Fruit fly (Drosophila melanogaster) whole organism, embryonic: ENCODE data around the gene Gale.

ENCODE experiments used
- BEAF-32 ChIP-seq: fragments of 200-800 bp; sonication (Bioruptor generic); optimal IDR thresholded peaks from 3 replicates; lab custom pipeline; 2017; ENCODE audit warnings: missing biosample characterization, missing genetic modification characterization, mild to moderate bottlenecking, moderate library complexity, missing genetic modification reagents
- Bgb ChIP-seq: fragments of 200-800 bp; sonication (Bioruptor generic); IDR thresholded peaks from 2 replicates; pipeline ENCODE4 v1.3.6; 2022; ENCODE audit warnings: missing biosample characterization, missing genetic modification characterization; ENCODE audit not compliant: partially characterized antibody
- CG10321 ChIP-seq: fragments of 200-800 bp; sonication (Bioruptor generic); IDR thresholded peaks from 2 replicates; pipeline ENCODE4 v1.3.6; 2022; ENCODE audit warnings: missing biosample characterization, missing genetic modification characterization
- CG11085 ChIP-seq: fragments of 200-800 bp; sonication (Bioruptor generic); IDR thresholded peaks from 2 replicates; pipeline ENCODE4 v1.3.6; 2022; ENCODE audit warnings: missing biosample characterization, missing genetic modification characterization
- CG12744 ChIP-seq: fragments of 200-800 bp; sonication (Bioruptor generic); optimal IDR thresholded peaks from 2 replicates; lab custom pipeline; 2016; ENCODE audit warnings: missing biosample characterization, missing genetic modification characterization
- CG14050 ChIP-seq: fragments of 200-800 bp; sonication (Bioruptor generic); IDR thresholded peaks from 3 replicates; pipeline ENCODE4 v1.3.6; 2022; ENCODE audit warnings: missing biosample characterization, missing genetic modification characterization
- CG14441 ChIP-seq: fragments of 200-800 bp; sonication (Bioruptor generic); IDR thresholded peaks from 2 replicates; pipeline ENCODE4 v1.3.6; 2022; ENCODE audit warnings: missing biosample characterization, missing genetic modification characterization
- CG16779 ChIP-seq: fragments of 200-800 bp; sonication (Bioruptor generic); IDR thresholded peaks from 2 replicates; pipeline ENCODE4 v1.3.6; 2022; ENCODE audit warnings: missing biosample characterization, missing genetic modification characterization
- CG18619 ChIP-seq: fragments of 200-800 bp; sonication (Bioruptor generic); optimal IDR thresholded peaks from 3 replicates; lab custom pipeline; 2017; ENCODE audit warnings: missing biosample characterization, mild to moderate bottlenecking, missing genetic modification characterization
- CG2875 ChIP-seq: fragments of 200-800 bp; sonication (Bioruptor generic); optimal IDR thresholded peaks from 2 replicates; lab custom pipeline; 2017; ENCODE audit warnings: missing biosample characterization, mild to moderate bottlenecking, missing genetic modification characterization, missing genetic modification reagents
- CG30403 ChIP-seq: fragments of 200-800 bp; sonication (Bioruptor generic); optimal IDR thresholded peaks from 3 replicates; lab custom pipeline; 2016; ENCODE audit warnings: missing biosample characterization, missing genetic modification characterization
- CG32767 ChIP-seq: fragments of 200-800 bp; sonication (Bioruptor generic); IDR thresholded peaks from 2 replicates; pipeline ENCODE4 v1.3.6; 2022; ENCODE audit warnings: missing biosample characterization, missing genetic modification characterization
- CG34422 ChIP-seq: fragments of 200-800 bp; sonication (Bioruptor generic); IDR thresholded peaks from 3 replicates; pipeline ENCODE4 v1.3.6; 2022; ENCODE audit warnings: missing biosample characterization, missing genetic modification characterization
- CG4328 ChIP-seq: fragments of 200-800 bp; sonication (Bioruptor generic); optimal IDR thresholded peaks from 3 replicates; lab custom pipeline; 2017; ENCODE audit warnings: missing biosample characterization, missing genetic modification reagents, missing genetic modification characterization
- CG4360 ChIP-seq: fragments of 200-800 bp; sonication (Bioruptor generic); IDR thresholded peaks from 2 replicates; pipeline ENCODE4 v1.3.6; 2022; ENCODE audit warnings: missing biosample characterization, missing genetic modification characterization
- CG5245 ChIP-seq: fragments of 200-800 bp; sonication (Bioruptor generic); optimal IDR thresholded peaks from 3 replicates; lab custom pipeline; 2016; ENCODE audit warnings: missing biosample characterization, missing genetic modification characterization
- CG6254 ChIP-seq: fragments of 200-800 bp; sonication (Bioruptor generic); optimal IDR thresholded peaks from 3 replicates; lab custom pipeline; 2017; ENCODE audit warnings: mild to moderate bottlenecking, missing biosample characterization, missing genetic modification reagents, missing genetic modification characterization
- CG6854 ChIP-seq: fragments of 200-800 bp; sonication (Bioruptor generic); optimal IDR thresholded peaks from 3 replicates; lab custom pipeline; 2017; ENCODE audit warnings: missing biosample characterization, mild to moderate bottlenecking, missing genetic modification characterization
- CG7271 ChIP-seq: fragments of 200-800 bp; sonication (Bioruptor generic); optimal IDR thresholded peaks from 2 replicates; lab custom pipeline; 2018; ENCODE audit warnings: missing biosample characterization, mild to moderate bottlenecking, missing genetic modification characterization, moderate library complexity
- CG7745 ChIP-seq: fragments of 200-800 bp; sonication (Bioruptor generic); optimal IDR thresholded peaks from 2 replicates; lab custom pipeline; 2018; ENCODE audit warnings: missing biosample characterization, mild to moderate bottlenecking, missing genetic modification characterization, moderate library complexity
- CG7786 ChIP-seq: fragments of 200-800 bp; sonication (Bioruptor generic); optimal IDR thresholded peaks from 2 replicates; lab custom pipeline; 2016; ENCODE audit warnings: missing biosample characterization, missing genetic modification characterization
- CG9437 ChIP-seq: fragments of 200-800 bp; sonication (Bioruptor generic); optimal IDR thresholded peaks from 2 replicates; lab custom pipeline; 2018; ENCODE audit warnings: missing biosample characterization, mild to moderate bottlenecking, missing genetic modification characterization
- CHES-1-like ChIP-seq: fragments of 200-800 bp; sonication (Bioruptor generic); optimal IDR thresholded peaks from 2 replicates; lab custom pipeline; 2016; ENCODE audit warnings: missing biosample characterization, missing genetic modification characterization
- Camta ChIP-seq: fragments of 200-800 bp; sonication (Bioruptor generic); optimal IDR thresholded peaks from 2 replicates; lab custom pipeline; 2016; ENCODE audit warnings: missing biosample characterization, missing genetic modification characterization
- CkIIα-i1 ChIP-seq: fragments of 200-800 bp; sonication (Bioruptor generic); IDR thresholded peaks from 2 replicates; pipeline ENCODE4 v1.3.6; 2022; ENCODE audit warnings: missing biosample characterization, missing genetic modification characterization
- E2f2 ChIP-seq: fragments of 200-800 bp; sonication (Bioruptor generic); IDR thresholded peaks from 2 replicates; pipeline ENCODE4 v1.3.6; 2022; ENCODE audit warnings: missing biosample characterization, missing genetic modification characterization
- Max ChIP-seq: fragments of 200-800 bp; sonication (Bioruptor generic); optimal IDR thresholded peaks from 2 replicates; lab custom pipeline; 2016; ENCODE audit warnings: missing biosample characterization, mild to moderate bottlenecking, missing genetic modification characterization
- Rfx ChIP-seq: fragments of 200-800 bp; sonication (Bioruptor generic); IDR thresholded peaks from 2 replicates; pipeline ENCODE4 v1.3.6; 2022; ENCODE audit warnings: missing biosample characterization, missing genetic modification characterization
- Scr ChIP-seq: fragments of 200-800 bp; sonication (Bioruptor generic); IDR thresholded peaks from 2 replicates; pipeline ENCODE4 v1.3.6; 2022; ENCODE audit warnings: missing biosample characterization, missing genetic modification characterization; ENCODE audit not compliant: partially characterized antibody
- Sry-β ChIP-seq: fragments of 200-800 bp; sonication (Bioruptor generic); optimal IDR thresholded peaks from 2 replicates; lab custom pipeline; 2018; ENCODE audit warnings: missing biosample characterization, mild to moderate bottlenecking, missing genetic modification characterization, moderate library complexity
- Tbp ChIP-seq: fragments of >200 bp; optimal IDR thresholded peaks from 2 replicates; lab custom pipeline; 2018; ENCODE audit warnings: missing biosample characterization, missing genetic modification characterization
- ato ChIP-seq: fragments of 200-800 bp; sonication (Bioruptor generic); IDR thresholded peaks from 2 replicates; pipeline ENCODE4 v1.3.6; 2022; ENCODE audit warnings: missing biosample characterization, missing genetic modification characterization; ENCODE audit not compliant: partially characterized antibody
- br ChIP-seq: fragments of >200 bp; optimal IDR thresholded peaks from 2 replicates; lab custom pipeline; 2017
- cato ChIP-seq: fragments of 200-800 bp; sonication (Bioruptor generic); optimal IDR thresholded peaks from 2 replicates; lab custom pipeline; 2016; ENCODE audit warnings: missing biosample characterization, missing genetic modification characterization, borderline replicate concordance
- cg ChIP-seq: fragments of 200-800 bp; sonication (Bioruptor generic); optimal IDR thresholded peaks from 3 replicates; lab custom pipeline; 2019; ENCODE audit warnings: missing biosample characterization, mild to moderate bottlenecking, missing genetic modification characterization, moderate library complexity
- corto ChIP-seq: fragments of 200-800 bp; sonication (Bioruptor generic); optimal IDR thresholded peaks from 2 replicates; lab custom pipeline; 2016; ENCODE audit warnings: missing biosample characterization, mild to moderate bottlenecking, missing genetic modification characterization, moderate library complexity
- da ChIP-seq: fragments of 200-800 bp; sonication (Bioruptor generic); optimal IDR thresholded peaks from 2 replicates; lab custom pipeline; 2016; ENCODE audit warnings: missing biosample characterization, missing genetic modification characterization
- emc ChIP-seq: fragments of 200-800 bp; sonication (Bioruptor generic); optimal IDR thresholded peaks from 2 replicates; lab custom pipeline; 2016; ENCODE audit warnings: missing biosample characterization, missing genetic modification characterization
- gcm ChIP-seq: fragments of 200-800 bp; sonication (Bioruptor generic); optimal IDR thresholded peaks from 2 replicates; lab custom pipeline; 2019; ENCODE audit warnings: missing biosample characterization, mild to moderate bottlenecking, missing genetic modification characterization, moderate library complexity
- h ChIP-seq: fragments of >200 bp; optimal IDR thresholded peaks from 2 replicates; lab custom pipeline; 2017
- inv ChIP-seq: fragments of 200-800 bp; sonication (Bioruptor generic); IDR thresholded peaks from 2 replicates; pipeline ENCODE4 v1.3.6; 2022; ENCODE audit warnings: missing biosample characterization, missing genetic modification characterization; ENCODE audit not compliant: partially characterized antibody
- onecut ChIP-seq: fragments of 200-800 bp; sonication (Bioruptor generic); IDR thresholded peaks from 2 replicates; pipeline ENCODE4 v1.3.6; 2022; ENCODE audit warnings: missing biosample characterization, missing genetic modification characterization
- p53 ChIP-seq: fragments of 200-800 bp; sonication (Bioruptor generic); optimal IDR thresholded peaks from 2 replicates; lab custom pipeline; 2016; ENCODE audit warnings: missing biosample characterization, missing genetic modification characterization
- pb ChIP-seq: fragments of 200-800 bp; sonication (Bioruptor generic); optimal IDR thresholded peaks from 3 replicates; lab custom pipeline; 2016; ENCODE audit warnings: missing biosample characterization, missing genetic modification characterization
- pros ChIP-seq: fragments of 200-800 bp; sonication (Bioruptor generic); optimal IDR thresholded peaks from 3 replicates; lab custom pipeline; 2019; ENCODE audit warnings: missing biosample characterization, mild to moderate bottlenecking, missing genetic modification characterization, moderate library complexity
- sc ChIP-seq, 3 experiments: fragments of >200 bp in 2 of 3; fragments of 200-800 bp in 1 of 3; sonication (Bioruptor generic) in 1 of 3; optimal IDR thresholded peaks; 2 replicates in 2 of 3; 3 replicates in 1 of 3; lab custom pipeline; 2017; ENCODE audit warnings: mild to moderate bottlenecking in 1 of 3, missing biosample characterization in 1 of 3, missing genetic modification characterization in 1 of 3, missing genetic modification reagents in 1 of 3
- scrt ChIP-seq: fragments of 200-800 bp; sonication (Bioruptor generic); optimal IDR thresholded peaks from 2 replicates; lab custom pipeline; 2018; ENCODE audit warnings: missing biosample characterization, mild to moderate bottlenecking, missing genetic modification characterization, moderate library complexity
- toy ChIP-seq: fragments of 200-800 bp; sonication (Bioruptor generic); IDR thresholded peaks from 2 replicates; pipeline ENCODE4 v1.3.6; 2022; ENCODE audit warnings: missing biosample characterization, missing genetic modification characterization
- tx ChIP-seq: fragments of 200-800 bp; sonication (Bioruptor generic); optimal IDR thresholded peaks from 2 replicates; lab custom pipeline; 2016; ENCODE audit warnings: missing biosample characterization, missing genetic modification characterization

Gale gene

DNA sequence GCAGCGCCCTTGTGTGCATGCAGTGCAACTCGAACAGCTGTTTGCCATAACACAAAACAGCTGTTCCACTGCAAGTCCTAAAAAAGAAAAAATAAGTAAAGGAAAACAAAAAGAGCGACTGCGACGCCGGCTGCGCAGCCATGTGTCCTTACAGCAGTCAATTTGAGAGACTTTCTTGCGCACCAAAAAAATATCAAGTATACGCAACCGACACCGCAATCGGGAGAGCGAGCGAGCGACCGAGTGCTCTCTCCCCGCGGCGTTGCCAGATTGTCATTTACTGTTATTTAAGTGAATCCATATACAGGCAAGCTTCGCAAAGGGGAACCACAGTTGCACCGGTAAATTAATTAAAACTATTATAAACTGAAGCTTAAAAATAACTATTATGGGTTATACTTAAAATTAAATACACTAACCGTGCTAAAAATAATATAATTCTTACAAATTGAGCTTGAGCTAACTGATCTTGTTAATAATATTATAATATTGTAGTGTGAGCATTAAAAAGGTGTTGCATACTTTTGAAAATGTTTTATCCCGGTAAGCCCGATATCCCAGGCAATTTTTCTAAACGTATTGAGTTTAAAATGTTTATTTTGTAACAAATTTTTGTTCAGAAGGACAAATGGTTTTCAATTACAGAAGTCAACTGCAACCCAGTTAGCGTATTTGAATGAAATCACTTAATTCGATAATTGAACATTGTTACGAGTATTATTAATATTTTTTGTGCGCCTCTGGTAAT lies 18.3 kb upstream of the Gale start (continued):
- no peak for TF ChIP-seq BEAF-32 (GFP tag; lab: Kevin White, UChicago)
- TF ChIP-seq CG2875 (GFP tag; lab: Kevin White, UChicago): no peak
- TF ChIP-seq pros (GFP tag; lab: Kevin White, UChicago): no peak
- TF ChIP-seq Sry-β (GFP tag; lab: Kevin White, UChicago): no peak
- no peak for TF ChIP-seq da (GFP tag; lab: Kevin White, UChicago)
- TF ChIP-seq Max: no peak
- peak; percentile 41; the same call in 1 of the 2 replicates for TF ChIP-seq toy (GFP tag; lab: Robert Waterston, UW)
- no peak for TF ChIP-seq CG4328
- no peak; the same call in 1 of the 2 replicates for TF ChIP-seq onecut (GFP tag; lab: Robert Waterston, UW)
- TF ChIP-seq br: no peak
- no peak for TF ChIP-seq scrt (GFP tag; lab: Kevin White, UChicago)
- TF ChIP-seq corto (GFP tag; lab: Kevin White, UChicago): no peak
- peak; percentile 30; the same call in 1 of the 2 replicates for TF ChIP-seq CG14441 (GFP tag; lab: Robert Waterston, UW)
- no peak for TF ChIP-seq CG7271
- TF ChIP-seq CG11085 (GFP tag; lab: Robert Waterston, UW): peak; percentile 28; the same call in 1 of the 2 replicates
- TF ChIP-seq inv (GFP tag; lab: Robert Waterston, UW): no peak
- TF ChIP-seq emc (GFP tag; lab: Kevin White, UChicago): no peak
- no peak for TF ChIP-seq CG6854 (GFP tag; lab: Kevin White, UChicago)
- TF ChIP-seq ato (GFP tag; lab: Robert Waterston, UW): no peak
- peak; percentile 23; the same call in 1 of the 3 replicates for TF ChIP-seq CG14050 (GFP tag; lab: Robert Waterston, UW)
- no peak for TF ChIP-seq CG6254 (GFP tag; lab: Kevin White, UChicago)
- peak; percentile 40 for TF ChIP-seq CHES-1-like (GFP tag; lab: Kevin White, UChicago)
- TF ChIP-seq h (lab: Kevin White, UChicago): no peak
- TF ChIP-seq sc (optimal IDR thresholded peaks at IDR 0.05; lab: Kevin White, UChicago): no peak
- TF ChIP-seq sc (GFP tag; optimal IDR thresholded peaks at IDR 0.05; lab: Kevin White, UChicago): no peak
- no peak for TF ChIP-seq p53 (GFP tag; lab: Kevin White, UChicago)
- peak; percentile 57 for TF ChIP-seq cg (GFP tag; lab: Kevin White, UChicago)
- no peak for TF ChIP-seq Camta (GFP tag; lab: Kevin White, UChicago)
- peak; percentile 79 for TF ChIP-seq Rfx (GFP tag; lab: Robert Waterston, UW)
- no peak for TF ChIP-seq CG12744 (GFP tag; lab: Kevin White, UChicago)
- TF ChIP-seq CG18619: no peak
- 0 out of 2 replicates have a peak, but pooled peaks have one; percentile 10 for TF ChIP-seq CG10321 (GFP tag; lab: Robert Waterston, UW)
- TF ChIP-seq CG7745 (tag; lab: Kevin White, UChicago): no peak
- no peak for TF ChIP-seq CG32767
- no peak for TF ChIP-seq CkIIα-i1 (GFP tag; lab: Robert Waterston, UW)
- TF ChIP-seq Scr: no peak
- TF ChIP-seq tx: no peak
- no peak for TF ChIP-seq cato (GFP tag; lab: Kevin White, UChicago)
- TF ChIP-seq CG7786 (GFP tag; lab: Kevin White, UChicago): no peak
- TF ChIP-seq CG5245 (GFP tag; lab: Kevin White, UChicago): no peak
- TF ChIP-seq CG34422 (GFP tag; lab: Robert Waterston, UW): peak; percentile 44; the same call in 1 of the 3 replicates
- peak; percentile 32 for TF ChIP-seq CG9437 (GFP tag; lab: Kevin White, UChicago)
- no peak for TF ChIP-seq gcm (GFP tag; lab: Kevin White, UChicago)
- no peak for TF ChIP-seq pb (GFP tag; lab: Kevin White, UChicago)
- TF ChIP-seq CG4360: 0 out of 2 replicates have a peak, but pooled peaks have one; percentile 7
- TF ChIP-seq CG16779: 0 out of 2 replicates have a peak, but pooled peaks have one; percentile 17
- peak; percentile 11; the same call in 1 of the 2 replicates for TF ChIP-seq E2f2
- no peak for TF ChIP-seq Bgb (GFP tag; lab: Robert Waterston, UW)
- TF ChIP-seq Tbp (GFP tag; lab: Kevin White, UChicago): no peak
- TF ChIP-seq CG30403 (GFP tag; lab: Kevin White, UChicago): peak; percentile 68
